Worm (Caenorhabditis elegans): Measurements from ENCODE around the gene Y73B6BL.23.

DNA sequence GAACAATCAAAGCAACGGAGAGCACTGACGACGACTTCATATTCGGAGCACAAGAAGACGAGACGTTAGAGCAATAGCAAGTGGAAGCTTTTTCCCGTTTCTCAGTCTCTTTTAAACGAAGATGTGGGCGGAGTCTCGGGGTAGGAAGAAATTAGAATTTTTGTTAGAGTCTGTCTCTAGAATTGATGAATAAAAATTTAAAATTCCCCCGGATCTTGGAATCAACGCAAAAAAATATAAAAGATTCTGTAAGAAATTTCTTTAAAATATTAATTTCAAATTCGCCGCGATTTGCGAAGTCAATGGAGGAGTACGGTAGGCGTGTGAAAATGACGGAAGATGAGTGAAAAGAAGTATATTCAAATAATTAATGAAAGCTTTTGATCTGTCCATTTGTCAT lies 5.4 kb downstream of the Y73B6BL.23 start, which contains the start of gene nlp-71:
- TF ChIP-seq Y22D7AL.16 (tag; optimal IDR thresholded peaks at IDR 0.05) (no peak), rnt-1 (tag; optimal IDR thresholded peaks at IDR 0.05) (no peak), sdc-2 (tag; optimal IDR thresholded peaks at IDR 0.05) (no peak), ceh-22 (tag; optimal IDR thresholded peaks at IDR 0.05) (no peak), tbx-7 (tag; optimal IDR thresholded peaks at IDR 0.05) (no peak), fkh-10 (GFP tag; optimal IDR thresholded peaks at IDR 0.05) (no peak), pha-4 (tag; optimal IDR thresholded peaks at IDR 0.05) (no peak), ceh-9 (tag; optimal IDR thresholded peaks at IDR 0.05) (no peak), fax-1 (tag; optimal IDR thresholded peaks at IDR 0.05) (no peak), sox-4 (tag; optimal IDR thresholded peaks at IDR 0.05) (no peak), syd-9 (tag; optimal IDR thresholded peaks at IDR 0.05) (no peak)
